Worm (Caenorhabditis elegans) whole organism, L4 larva: ENCODE measurements around the gene acs-7.

ENCODE experiments used
- T26A8.4 ChIP-seq: fragments of 200-800 bp; sonication (Bioruptor generic); IDR thresholded peaks from 2 replicates; pipeline ENCODE4 v1.3.6; 2022; ENCODE audit warnings: missing genetic modification characterization, missing compliant biosample characterization
- ceh-32 ChIP-seq: sonication (generic microtip); optimal IDR thresholded peaks from 2 replicates; lab custom pipeline; 2016; ENCODE audit warnings: mild to moderate bottlenecking, missing genetic modification characterization, missing compliant biosample characterization; ENCODE audit not compliant: poor library complexity
- lin-15B ChIP-seq: fragments of 150-350 bp; sonication (generic microtip); optimal IDR thresholded peaks from 3 replicates; lab custom pipeline; 2014; ENCODE audit warnings: missing biosample characterization, missing genetic modification characterization
- lin-39 ChIP-seq: fragments of 150-350 bp; optimal IDR thresholded peaks from 2 replicates; lab custom pipeline; 2014; ENCODE audit warnings: missing biosample characterization, missing genetic modification reagents, missing genetic modification characterization
- mdl-1 ChIP-seq, 2 experiments: fragments of 150-350 bp in 1 of 2; sonication (generic microtip) in 1 of 2; optimal IDR thresholded peaks; 2 replicates each; lab custom pipeline; 2014 to 2017; ENCODE audit warnings: missing biosample characterization in 2 of 2, missing genetic modification characterization in 2 of 2
- mxl-3 ChIP-seq: fragments of 200-800 bp; sonication (Bioruptor generic); optimal IDR thresholded peaks from 2 replicates; lab custom pipeline; 2018; ENCODE audit warnings: mild to moderate bottlenecking, missing genetic modification characterization, missing compliant biosample characterization
- nhr-237 ChIP-seq: sonication (generic microtip); optimal IDR thresholded peaks from 2 replicates; lab custom pipeline; 2017; ENCODE audit warnings: missing biosample characterization, missing genetic modification characterization
- nhr-77 ChIP-seq: fragments of 150-350 bp; optimal IDR thresholded peaks from 2 replicates; lab custom pipeline; 2014; ENCODE audit warnings: missing biosample characterization, missing genetic modification characterization
- snpc-1.2 ChIP-seq: fragments of 200-800 bp; sonication (Bioruptor generic); IDR thresholded peaks from 2 replicates; pipeline ENCODE4 v1.3.6; 2022; ENCODE audit warnings: missing genetic modification reagents, missing genetic modification characterization, missing compliant biosample characterization
- unc-130 ChIP-seq: sonication (generic microtip); optimal IDR thresholded peaks from 2 replicates; lab custom pipeline; 2016; ENCODE audit warnings: missing genetic modification reagents, missing genetic modification characterization, missing compliant biosample characterization
- unc-39 ChIP-seq: sonication (generic microtip); optimal IDR thresholded peaks from 2 replicates; lab custom pipeline; 2017; ENCODE audit warnings: missing biosample characterization, missing genetic modification characterization

DNA sequence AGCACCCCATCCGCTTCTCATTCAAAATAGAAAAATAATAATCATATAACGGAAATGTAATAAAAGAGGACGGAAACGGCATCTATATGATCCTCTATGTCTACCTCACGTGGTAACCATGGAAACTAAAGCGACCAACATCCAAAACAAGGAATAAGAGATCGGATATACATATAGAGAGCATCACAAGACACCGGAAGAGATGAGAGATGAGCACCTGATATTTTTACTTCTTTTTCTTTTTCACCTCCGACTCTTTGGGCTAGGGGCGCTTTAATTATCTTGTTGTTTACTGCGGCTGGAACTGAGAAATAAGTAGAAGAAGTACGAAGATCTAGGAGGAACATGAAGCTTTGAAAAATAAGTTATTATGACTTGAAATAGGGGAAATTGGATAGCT, 28.0 kb upstream of the acs-7 start:
- TF ChIP-seq nhr-77 (tag; lab: Kevin White, UChicago) (no peak), ceh-32 (tag; lab: Kevin White, UChicago) (no peak), unc-39 (no peak), snpc-1.2 (GFP tag; lab: Robert Waterston, UW) (no peak), unc-130 (GFP tag; lab: Kevin White, UChicago) (no peak), mdl-1 (tag; optimal IDR thresholded peaks at IDR 0.05; lab: Kevin White, UChicago) (no peak), nhr-237 (no peak), T26A8.4 (GFP tag; lab: Robert Waterston, UW) (no peak), mxl-3 (GFP tag; lab: Kevin White, UChicago) (no peak), lin-15B (no peak), lin-39 (tag; lab: Kevin White, UChicago) (no peak)
